Fruit fly (Drosophila melanogaster) ovary, adult (tissue): ENCODE measurements around the gene TwdlF.
A peak's percentile ranks its signal among the peaks of the same experiment; 100 is the strongest.
"Not testable (repeated sequence)": the region's sequence is repeated elsewhere in the genome, so short reads cannot be mapped to it uniquely, and the experiment has no call there.

Experiments
- CG17801 ChIP-seq: fragments of 200-800 bp; optimal IDR thresholded peaks from 2 replicates; lab custom pipeline; 2019; ENCODE audit warnings: missing biosample characterization, mild to moderate bottlenecking, missing genetic modification characterization, moderate library complexity; ENCODE audit not compliant: partially characterized antibody

The TwdlF gene

dm6 chr3R:4246578-4247070 lies at the start of gene TwdlF:
Gene TwdlF, plus strand, starts transcription at chr3R:4247020.
- no peak for TF ChIP-seq CG17801 (GFP tag; lab: Kevin White, UChicago)

DNA sequence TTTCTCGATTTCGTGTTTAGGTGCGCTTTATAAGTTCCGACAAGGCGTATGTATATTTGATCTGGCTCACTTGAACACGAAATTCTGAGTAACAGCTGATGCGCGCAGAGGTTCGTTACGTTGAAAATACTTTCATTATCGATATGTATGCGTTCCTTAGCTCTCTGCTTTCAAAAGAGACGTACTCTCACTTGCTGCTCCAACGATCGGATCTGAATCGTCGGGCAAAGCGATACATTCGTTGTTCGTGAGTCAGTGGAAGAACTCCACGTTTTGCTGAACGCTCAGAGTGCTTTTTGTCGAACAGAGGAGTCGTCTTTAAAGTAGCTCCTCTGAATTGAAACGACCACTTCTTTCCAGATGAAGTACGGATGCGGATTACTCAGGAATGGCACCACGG lies 49.8 kb upstream of the TwdlF start, which contains the start of gene beta-Man:
TSS of gene beta-Man (plus strand) at position 152 of the 400 bp plus-strand sequence.
- peak; percentile 76 for TF ChIP-seq CG17801 (GFP tag; lab: Kevin White, UChicago)

dm6 chr3R:4211483-4211882 lies 35.3 kb upstream of the TwdlF start, which contains the start of gene aux:
Gene aux, plus strand, starts transcription at chr3R:4211783.
- not testable (repeated sequence) for TF ChIP-seq CG17801 (GFP tag; lab: Kevin White, UChicago)

DNA sequence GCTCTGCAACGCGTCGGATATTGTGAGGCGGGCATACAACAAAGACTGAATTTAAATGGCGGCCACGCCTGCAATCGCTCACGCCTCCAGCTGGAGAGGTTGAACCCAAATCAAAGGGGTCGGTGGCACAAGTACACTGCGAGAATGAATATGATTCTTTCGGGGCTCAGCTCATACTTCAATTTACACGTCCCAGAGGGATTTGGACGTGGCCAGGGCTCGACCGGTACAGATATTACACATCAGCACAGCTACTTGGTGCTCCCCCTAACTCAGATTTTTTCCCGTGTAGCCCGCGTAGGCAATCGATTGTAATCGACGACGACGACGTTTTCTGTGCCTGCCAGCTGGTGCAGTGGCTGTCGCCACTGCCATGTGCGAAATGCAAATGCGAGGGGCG lies 32.8 kb upstream of the TwdlF start:
- no peak for TF ChIP-seq CG17801 (GFP tag; lab: Kevin White, UChicago)

- no peak for TF ChIP-seq CG17801 (GFP tag; lab: Kevin White, UChicago)
These were observed 32.2 kb upstream of the TwdlF start for dm6 chr3R:4214601-4215000.

DNA sequence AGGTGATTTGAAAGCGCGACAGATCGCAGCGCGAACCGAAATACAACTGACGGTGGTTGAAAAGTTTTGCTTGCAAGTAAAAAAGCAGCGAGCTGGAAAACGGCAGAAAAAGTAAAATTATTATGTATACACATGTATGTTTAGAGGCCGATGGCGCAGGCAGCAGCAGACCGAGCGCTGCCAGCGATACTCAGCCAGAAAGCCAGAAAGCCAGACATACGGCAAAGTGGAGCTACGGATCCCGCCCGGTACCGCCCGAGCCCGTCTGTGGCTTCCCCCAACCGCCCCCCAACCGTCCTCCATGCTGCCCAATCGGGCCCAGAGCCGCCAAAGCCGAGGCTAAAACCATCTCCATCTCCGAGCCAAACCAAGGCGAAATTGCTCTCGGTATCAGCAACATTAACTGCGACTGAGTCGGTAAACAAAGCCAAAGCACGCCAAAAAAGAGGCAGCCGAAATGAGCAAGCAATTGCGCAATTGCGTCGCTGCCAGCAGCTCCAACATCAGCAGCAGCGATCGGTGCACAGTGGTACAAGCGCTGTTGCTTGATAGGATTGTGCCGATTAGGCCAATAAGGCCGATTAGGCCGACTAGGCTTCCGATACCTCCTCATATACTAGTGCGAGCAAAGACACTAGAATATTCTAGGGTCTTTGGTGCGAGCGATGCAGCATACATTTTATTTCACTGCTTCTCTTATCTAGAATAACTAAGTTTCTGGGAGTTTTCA lies 31.4 kb upstream of the TwdlF start, which contains the start of gene CG14636:
TSS of gene CG14636 (minus strand) at position 51 of the 730 bp plus-strand sequence.
- TF ChIP-seq CG17801 (GFP tag; lab: Kevin White, UChicago), result peak; percentile 33

- no peak for TF ChIP-seq CG17801 (GFP tag; lab: Kevin White, UChicago)
These were observed 26.8 kb upstream of the TwdlF start, which contains the start of gene CG31516 for dm6 chr3R:4220030-4220429. Gene CG31516, minus strand, starts transcription at chr3R:4220130.

DNA sequence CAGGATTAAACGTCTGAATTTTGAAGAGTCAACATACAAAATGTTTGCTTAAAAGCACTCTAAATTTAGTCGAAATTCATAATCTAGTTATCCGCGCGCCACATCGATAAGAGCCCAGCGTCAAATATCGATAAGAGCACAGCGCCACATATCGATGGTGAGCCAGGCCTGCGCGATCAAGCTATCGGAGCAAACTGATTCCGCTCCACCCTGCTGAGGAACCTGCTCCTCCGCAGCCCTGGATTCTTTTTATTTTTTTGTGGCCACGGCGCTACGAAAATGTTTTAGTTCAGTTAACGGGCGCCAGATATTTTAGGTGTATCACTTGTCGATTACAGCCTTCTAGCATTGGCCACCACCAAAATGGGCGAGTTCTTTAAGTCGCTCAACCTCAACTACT lies 26.0 kb upstream of the TwdlF start:
- TF ChIP-seq CG17801 (GFP tag; lab: Kevin White, UChicago), result peak; percentile 63

- no peak for TF ChIP-seq CG17801 (GFP tag; lab: Kevin White, UChicago)
These were observed 18.4 kb upstream of the TwdlF start for dm6 chr3R:4228426-4228825.

dm6 chr3R:4229137-4229764 lies 17.6 kb upstream of the TwdlF start, which contains the start of gene DhpD:
Gene DhpD, minus strand, starts transcription at chr3R:4229238.
- TF ChIP-seq CG17801 (GFP tag; lab: Kevin White, UChicago), result peak; percentile 86

DNA sequence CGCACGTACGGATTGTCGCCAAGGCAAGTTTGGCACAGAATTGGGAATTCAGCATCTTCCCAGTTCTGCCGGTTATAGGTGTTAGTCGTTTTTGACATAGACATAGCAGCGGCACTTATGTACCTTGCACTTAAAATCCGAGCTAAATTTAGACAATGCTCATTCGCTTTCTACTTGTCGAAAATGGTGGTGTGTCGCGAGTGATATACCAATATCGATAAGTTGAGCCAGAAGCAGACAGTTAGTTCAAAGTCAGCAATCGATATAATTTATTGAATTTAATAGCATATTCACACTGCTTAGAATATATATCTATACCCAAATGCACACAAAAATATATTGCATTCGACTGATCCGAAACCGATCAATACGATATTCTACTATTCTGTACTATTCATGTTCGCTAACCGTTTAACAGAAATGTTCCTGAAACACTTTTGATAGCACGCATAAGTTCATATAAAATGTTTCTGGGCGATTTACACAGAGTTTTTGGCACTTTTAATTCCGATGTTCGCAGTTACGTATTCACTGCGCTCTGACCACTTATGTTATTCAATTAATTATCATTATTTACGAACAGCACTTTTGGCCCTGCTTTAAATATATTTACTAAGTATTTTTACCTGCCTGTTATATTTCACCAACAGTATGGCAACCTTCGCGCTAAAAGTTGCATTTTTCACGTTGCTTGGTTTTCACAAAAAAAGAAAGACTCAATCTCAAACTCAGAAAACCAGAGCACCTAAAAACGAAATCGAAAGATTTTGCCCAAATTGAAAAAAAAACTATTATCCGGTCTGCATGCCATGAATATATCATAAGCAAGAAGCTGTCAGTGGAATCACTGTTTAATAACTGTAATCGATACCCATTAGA lies 14.4 kb upstream of the TwdlF start, which contains the start of gene CG14641:
TSS of gene CG14641 (minus strand) at position 204 of the 879 bp plus-strand sequence.
- TF ChIP-seq CG17801 (GFP tag; lab: Kevin White, UChicago), result no peak

DNA sequence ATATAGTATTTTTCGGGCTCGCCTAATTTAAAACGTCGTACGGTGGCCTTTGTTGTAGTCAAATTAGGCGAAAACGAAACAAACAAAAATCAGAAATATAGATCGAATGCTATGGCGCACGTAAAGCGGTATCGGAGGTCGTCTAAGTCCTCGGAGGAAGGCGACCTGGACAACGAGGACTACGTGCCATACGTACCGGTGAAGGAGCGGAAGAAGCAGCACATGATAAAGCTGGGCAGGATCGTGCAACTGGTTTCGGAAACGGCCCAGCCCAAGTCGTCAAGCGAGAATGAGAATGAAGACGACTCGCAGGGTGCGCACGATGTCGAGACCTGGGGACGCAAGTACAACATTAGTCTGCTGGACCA lies 13.8 kb upstream of the TwdlF start, which contains the start of gene abs:
TSS of gene abs (plus strand) at position 30 of the 368 bp plus-strand sequence.
- no peak for TF ChIP-seq CG17801 (GFP tag; lab: Kevin White, UChicago)

DNA sequence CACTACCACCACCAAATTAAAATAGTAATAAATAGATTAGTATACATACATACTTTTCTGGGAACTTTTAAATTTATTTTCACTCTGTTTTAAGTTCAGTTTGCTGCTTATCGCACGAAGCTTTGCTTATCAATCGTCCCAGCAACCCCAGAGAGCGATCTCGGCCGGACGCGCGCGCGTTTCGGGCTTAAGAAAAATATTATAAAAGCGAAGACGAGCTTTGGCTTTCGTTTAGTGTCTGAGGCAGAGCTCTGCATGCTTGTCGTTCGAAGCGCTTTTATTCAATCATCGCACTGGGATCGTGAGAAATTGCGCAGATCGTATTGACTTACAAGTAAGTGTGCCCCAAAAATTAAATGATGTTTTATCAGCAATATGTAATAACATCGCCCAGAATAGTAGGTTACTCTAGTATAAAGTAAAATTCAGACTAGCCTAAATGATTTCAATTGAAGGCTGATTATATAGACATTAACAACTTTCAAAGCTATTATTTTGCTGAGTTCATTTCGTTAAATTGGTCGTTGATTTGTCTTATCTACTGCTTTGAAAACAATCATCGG lies 11.7 kb upstream of the TwdlF start, which contains the start of gene Gel:
TSS of gene Gel (plus strand) at position 227 of the 563 bp plus-strand sequence.
- TF ChIP-seq CG17801 (GFP tag; lab: Kevin White, UChicago), result no peak

dm6 chr3R:4236534-4236933 lies 10.3 kb upstream of the TwdlF start:
- no peak for TF ChIP-seq CG17801 (GFP tag; lab: Kevin White, UChicago)
